Worm (Caenorhabditis elegans): ENCODE data around the gene col-38.

ce11 chrII:8561227-8561626 lies 7.7 kb downstream of the col-38 start, which contains the start of gene iff-2:
- peak; percentile 93 for TF ChIP-seq lsy-2 (tag; optimal IDR thresholded peaks at IDR 0.05)
- peak; percentile 99 for TF ChIP-seq ceh-39 (tag; optimal IDR thresholded peaks at IDR 0.05)
- TF ChIP-seq mab-5 (tag; optimal IDR thresholded peaks at IDR 0.05) = peak; percentile 33
- TF ChIP-seq sem-2 (GFP tag; optimal IDR thresholded peaks at IDR 0.05) = peak; percentile 21
- peak; percentile 82 for TF ChIP-seq nhr-2 (tag; optimal IDR thresholded peaks at IDR 0.05)
- TF ChIP-seq snpc-4 (tag; optimal IDR thresholded peaks at IDR 0.05) = no peak
- peak; percentile 85 for TF ChIP-seq unc-62 (GFP tag; optimal IDR thresholded peaks at IDR 0.05)
- peak; percentile 72 for TF ChIP-seq ztf-11 (tag; optimal IDR thresholded peaks at IDR 0.05)
- peak; percentile 59 for TF ChIP-seq lin-32 (GFP tag; optimal IDR thresholded peaks at IDR 0.05)

Measured in whole organism, mixed stage, embryonic.